Worm (Caenorhabditis elegans): Measurements from ENCODE around the gene F33A8.4.

DNA sequence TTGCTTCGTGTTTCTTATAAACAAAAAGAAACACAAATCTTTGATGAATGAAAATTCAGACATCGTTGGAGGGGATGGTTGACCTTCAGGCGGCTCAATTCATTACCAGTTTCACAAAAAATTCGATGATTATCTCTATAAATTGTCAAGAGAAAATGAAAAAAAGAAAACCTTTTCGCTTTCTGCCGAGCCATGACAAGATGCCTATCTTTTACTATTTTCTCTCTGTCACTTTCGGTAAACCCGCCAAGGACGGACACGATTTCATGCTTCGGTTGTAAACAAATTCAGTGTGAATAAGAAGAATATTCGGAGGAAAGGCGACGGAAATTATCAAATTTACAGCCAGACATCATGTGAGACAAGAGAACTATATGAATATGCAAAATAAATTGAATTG, 28.1 kb downstream of the F33A8.4 start:
- TF ChIP-seq nhr-237 (tag; optimal IDR thresholded peaks at IDR 0.05): no peak
- TF ChIP-seq unc-62 (GFP tag; optimal IDR thresholded peaks at IDR 0.05 in 1 of 2): no peak
- no peak for TF ChIP-seq unc-62 (tag; optimal IDR thresholded peaks at IDR 0.05)
- no peak for TF ChIP-seq ama-1 (optimal IDR thresholded peaks at IDR 0.05)
- TF ChIP-seq zfp-2 (tag; optimal IDR thresholded peaks at IDR 0.05): no peak
- no peak for TF ChIP-seq lsy-2 (tag; optimal IDR thresholded peaks at IDR 0.05)
- no peak for TF ChIP-seq ztf-11 (tag; optimal IDR thresholded peaks at IDR 0.05)
- TF ChIP-seq egl-27 (tag; optimal IDR thresholded peaks at IDR 0.05): no peak
- TF ChIP-seq lin-39 (tag; optimal IDR thresholded peaks at IDR 0.05): no peak
- TF ChIP-seq skn-1 (tag; optimal IDR thresholded peaks at IDR 0.05): no peak
- no peak for TF ChIP-seq lir-3 (tag; optimal IDR thresholded peaks at IDR 0.05)
